Worm (Caenorhabditis elegans) whole organism, L1 larva: Measurements from ENCODE around the gene smc-5.

ENCODE experiments used
- C34B4.2 ChIP-seq: sonication (generic microtip); optimal IDR thresholded peaks from 2 replicates; lab custom pipeline; 2017; ENCODE audit warnings: mild to moderate bottlenecking, missing genetic modification characterization, missing compliant biosample characterization
- F16B12.6 ChIP-seq: fragments of 150-350 bp; optimal IDR thresholded peaks from 2 replicates; lab custom pipeline; 2014; ENCODE audit warnings: missing biosample characterization, missing genetic modification characterization
- ama-1 ChIP-seq: fragments of 150-350 bp; optimal IDR thresholded peaks from 2 replicates; lab custom pipeline; 2014
- blmp-1 ChIP-seq: fragments of 150-350 bp; optimal IDR thresholded peaks from 2 replicates; lab custom pipeline; 2014; ENCODE audit warnings: missing biosample characterization, missing genetic modification characterization
- ceh-82 ChIP-seq, 3 experiments: fragments of 150-350 bp in 1 of 3; sonication (generic microtip) in 2 of 3; optimal IDR thresholded peaks; 2 replicates each; lab custom pipeline; 2014 to 2017; ENCODE audit warnings: missing biosample characterization in 3 of 3, missing genetic modification characterization in 3 of 3
- ces-1 ChIP-seq: fragments of 150-350 bp; optimal IDR thresholded peaks from 2 replicates; lab custom pipeline; 2014; ENCODE audit warnings: missing biosample characterization, missing genetic modification reagents, missing genetic modification characterization
- dpl-1 ChIP-seq, 3 experiments: fragments of 150-350 bp in 2 of 3; sonication (generic microtip) in 1 of 3; optimal IDR thresholded peaks; 2 replicates each; lab custom pipeline; 2014 to 2017; ENCODE audit warnings: missing biosample characterization in 3 of 3, missing genetic modification characterization in 3 of 3, missing genetic modification reagents in 3 of 3
- efl-1 ChIP-seq, 4 experiments: fragments of 150-350 bp; optimal IDR thresholded peaks in 3 of 4; peaks in 1 of 4; 1 replicate in 1 of 4; 2 replicates in 3 of 4; lab custom pipeline; 2014; ENCODE audit warnings: missing biosample characterization in 2 of 4, missing genetic modification characterization in 2 of 4, missing genetic modification reagents in 2 of 4
- efl-3 ChIP-seq: fragments of 200-800 bp; sonication (Bioruptor generic); optimal IDR thresholded peaks from 2 replicates; lab custom pipeline; 2018; ENCODE audit warnings: mild to moderate bottlenecking, missing genetic modification characterization, missing compliant biosample characterization
- egl-27 ChIP-seq, 2 experiments: fragments of 150-350 bp in 1 of 2; sonication (generic microtip); optimal IDR thresholded peaks; 3 replicates each; lab custom pipeline; 2017 to 2018; ENCODE audit warnings: missing biosample characterization in 2 of 2, missing genetic modification characterization in 2 of 2, missing genetic modification reagents in 2 of 2
- elt-2 ChIP-seq: sonication (generic microtip); optimal IDR thresholded peaks from 2 replicates; lab custom pipeline; 2016; ENCODE audit warnings: missing genetic modification characterization, mild to moderate bottlenecking, inconsistent platforms, missing compliant biosample characterization, missing genetic modification reagents
- fkh-10 ChIP-seq: sonication (generic microtip); optimal IDR thresholded peaks from 2 replicates; lab custom pipeline; 2017; ENCODE audit warnings: missing biosample characterization, missing genetic modification reagents, missing genetic modification characterization
- fkh-4 ChIP-seq: sonication (generic microtip); optimal IDR thresholded peaks from 2 replicates; lab custom pipeline; 2016; ENCODE audit warnings: missing compliant biosample characterization, missing genetic modification characterization, borderline replicate concordance
- grh-1 ChIP-seq: fragments of 200-800 bp; sonication (Bioruptor generic); IDR thresholded peaks from 2 replicates; pipeline ENCODE4 v1.3.6; 2022; ENCODE audit warnings: missing genetic modification reagents, missing genetic modification characterization, missing compliant biosample characterization
- hlh-4 ChIP-seq: sonication (generic microtip); optimal IDR thresholded peaks from 2 replicates; lab custom pipeline; 2016; ENCODE audit warnings: mild to moderate bottlenecking, missing genetic modification characterization, missing compliant biosample characterization
- hpl-2 ChIP-seq: fragments of 150-350 bp; optimal IDR thresholded peaks from 2 replicates; lab custom pipeline; 2014; ENCODE audit warnings: missing biosample characterization, missing genetic modification reagents, missing genetic modification characterization
- irx-1 ChIP-seq: sonication (generic microtip); optimal IDR thresholded peaks from 2 replicates; lab custom pipeline; 2016; ENCODE audit warnings: missing genetic modification characterization, missing compliant biosample characterization
- isw-1 ChIP-seq: fragments of 200-800 bp; sonication (Bioruptor generic); IDR thresholded peaks from 2 replicates; pipeline ENCODE4 v1.3.6; 2022; ENCODE audit warnings: missing genetic modification characterization, missing compliant biosample characterization
- lin-14 ChIP-seq: fragments of 200-800 bp; sonication (Bioruptor generic); optimal IDR thresholded peaks from 2 replicates; lab custom pipeline; 2018; ENCODE audit warnings: mild to moderate bottlenecking, missing genetic modification characterization, moderate library complexity, missing compliant biosample characterization
- lin-35 ChIP-seq, 2 experiments: fragments of 150-350 bp; optimal IDR thresholded peaks; 2 replicates each; lab custom pipeline; 2014; ENCODE audit warnings: missing biosample characterization in 2 of 2, missing genetic modification characterization in 2 of 2, missing genetic modification reagents in 2 of 2
- lir-3 ChIP-seq: sonication (generic microtip); optimal IDR thresholded peaks from 2 replicates; lab custom pipeline; 2016; ENCODE audit warnings: mild to moderate bottlenecking, missing genetic modification characterization, moderate library complexity, missing compliant biosample characterization; ENCODE audit not compliant: poor library complexity
- lsy-2 ChIP-seq, 2 experiments: fragments of 150-350 bp; optimal IDR thresholded peaks; 2 replicates each; lab custom pipeline; 2014; ENCODE audit warnings: missing biosample characterization in 2 of 2, missing genetic modification characterization in 2 of 2
- mab-9 ChIP-seq: fragments of 200-800 bp; sonication (Bioruptor generic); IDR thresholded peaks from 2 replicates; pipeline ENCODE4 v1.3.6; 2022; ENCODE audit warnings: missing genetic modification reagents, missing genetic modification characterization, missing compliant biosample characterization
- mdl-1 ChIP-seq, 2 experiments: fragments of 150-350 bp; optimal IDR thresholded peaks; 2 replicates each; lab custom pipeline; 2014 to 2017; ENCODE audit warnings: missing biosample characterization in 2 of 2, missing genetic modification characterization in 2 of 2, inconsistent platforms in 1 of 2
- mep-1 ChIP-seq: fragments of 150-350 bp; optimal IDR thresholded peaks from 2 replicates; lab custom pipeline; 2014; ENCODE audit warnings: missing biosample characterization, missing genetic modification characterization
- nhr-20 ChIP-seq: sonication (generic microtip); optimal IDR thresholded peaks from 2 replicates; lab custom pipeline; 2016; ENCODE audit warnings: mild to moderate bottlenecking, missing genetic modification characterization, missing compliant biosample characterization
- nhr-71 ChIP-seq: sonication (generic microtip); optimal IDR thresholded peaks from 2 replicates; lab custom pipeline; 2016; ENCODE audit warnings: mild to moderate bottlenecking, missing genetic modification characterization, moderate library complexity, missing compliant biosample characterization
- nhr-85 ChIP-seq: sonication (generic microtip); peaks from one replicate; lab custom pipeline; 2016; ENCODE audit warnings: missing genetic modification characterization, inconsistent platforms, missing compliant biosample characterization
- nhr-90 ChIP-seq: sonication (generic microtip); optimal IDR thresholded peaks from 2 replicates; lab custom pipeline; 2016; ENCODE audit warnings: mild to moderate bottlenecking, missing genetic modification characterization, missing compliant biosample characterization; ENCODE audit not compliant: poor library complexity
- rnt-1 ChIP-seq: sonication (generic microtip); optimal IDR thresholded peaks from 2 replicates; lab custom pipeline; 2016; ENCODE audit warnings: mild to moderate bottlenecking, missing genetic modification characterization, moderate library complexity, missing compliant biosample characterization
- skn-1 ChIP-seq: fragments of 150-350 bp; optimal IDR thresholded peaks from 2 replicates; lab custom pipeline; 2014; ENCODE audit warnings: missing biosample characterization, missing genetic modification characterization
- snpc-4 ChIP-seq: fragments of 150-350 bp; optimal IDR thresholded peaks from 2 replicates; lab custom pipeline; 2014; ENCODE audit warnings: missing biosample characterization, missing genetic modification characterization
- snu-23 ChIP-seq: sonication (generic microtip); optimal IDR thresholded peaks from 2 replicates; lab custom pipeline; 2016; ENCODE audit warnings: missing genetic modification characterization, missing compliant biosample characterization
- sup-37 ChIP-seq: fragments of 200-800 bp; sonication (Bioruptor generic); optimal IDR thresholded peaks from 2 replicates; lab custom pipeline; 2018; ENCODE audit warnings: mild to moderate bottlenecking, missing genetic modification characterization, missing compliant biosample characterization
- swsn-7 ChIP-seq: sonication (generic microtip); optimal IDR thresholded peaks from 2 replicates; lab custom pipeline; 2016; ENCODE audit warnings: missing genetic modification characterization, missing compliant biosample characterization
- tbx-2 ChIP-seq: sonication (generic microtip); optimal IDR thresholded peaks from 2 replicates; lab custom pipeline; 2016; ENCODE audit warnings: missing genetic modification characterization, missing compliant biosample characterization
- unc-130 ChIP-seq: fragments of 150-350 bp; optimal IDR thresholded peaks from 2 replicates; lab custom pipeline; 2017; ENCODE audit warnings: missing biosample characterization, missing genetic modification characterization, inconsistent platforms
- unc-86 ChIP-seq: sonication (generic microtip); optimal IDR thresholded peaks from 2 replicates; lab custom pipeline; 2016; ENCODE audit warnings: missing genetic modification characterization, missing compliant biosample characterization
- xbp-1 ChIP-seq: sonication (generic microtip); optimal IDR thresholded peaks from 2 replicates; lab custom pipeline; 2016; ENCODE audit warnings: missing genetic modification characterization, missing compliant biosample characterization
- zag-1 ChIP-seq: fragments of 150-350 bp; optimal IDR thresholded peaks from 2 replicates; lab custom pipeline; 2014; ENCODE audit warnings: missing biosample characterization, missing genetic modification characterization
- ztf-11 ChIP-seq, 2 experiments: sonication (generic microtip); optimal IDR thresholded peaks; 2 replicates each; lab custom pipeline; 2016 to 2017; ENCODE audit warnings: missing genetic modification characterization in 2 of 2, missing biosample characterization in 1 of 2, missing compliant biosample characterization in 1 of 2

The smc-5 gene

DNA sequence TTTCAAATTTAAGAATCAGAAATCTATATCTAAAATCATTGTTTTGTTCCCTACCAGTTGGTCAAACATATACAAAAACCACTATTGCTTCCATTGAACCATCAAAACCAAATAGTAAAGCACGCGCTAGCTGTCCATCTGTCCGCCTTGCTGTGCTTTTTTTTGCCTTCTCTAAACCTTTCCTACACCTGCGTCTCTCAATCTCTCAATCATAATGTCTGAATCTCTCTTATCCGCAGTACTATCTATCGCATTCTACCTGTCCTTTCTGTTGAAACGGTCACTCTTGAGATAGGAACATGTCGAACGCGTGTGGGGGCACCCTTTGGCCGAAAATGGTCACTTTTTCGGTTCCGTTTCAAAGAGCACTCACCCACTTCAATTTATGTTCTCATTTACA lies 14.6 kb upstream of the smc-5 start:
- peak; percentile 57 for TF ChIP-seq nhr-85 (tag; lab: Kevin White, UChicago)
- TF ChIP-seq C34B4.2 = no peak
- no peak for TF ChIP-seq dpl-1 (GFP tag; optimal IDR thresholded peaks at IDR 0.05; lab: Kevin White, UChicago)
- TF ChIP-seq F16B12.6 = no peak
- no peak for TF ChIP-seq mab-9 (GFP tag; lab: Robert Waterston, UW)
- TF ChIP-seq fkh-10 = no peak
- TF ChIP-seq ces-1 (GFP tag; lab: Kevin White, UChicago) = no peak
- TF ChIP-seq rnt-1 (tag; lab: Kevin White, UChicago) = peak; percentile 38
- peak in 1 of 2 experiments; percentile 6 for TF ChIP-seq mdl-1 (tag; optimal IDR thresholded peaks at IDR 0.05; lab: Kevin White, UChicago)
- TF ChIP-seq skn-1 (tag; lab: Kevin White, UChicago) = peak; percentile 15
- no peak for TF ChIP-seq xbp-1 (tag; lab: Kevin White, UChicago)
- TF ChIP-seq ceh-82 (tag; optimal IDR thresholded peaks at IDR 0.05; lab: Kevin White, UChicago) = no peak
- no peak for TF ChIP-seq unc-130 (tag; lab: Kevin White, UChicago)
- TF ChIP-seq egl-27 (tag; optimal IDR thresholded peaks at IDR 0.05; lab: Kevin White, UChicago) = no peak
- peak in 1 of 2 experiments; percentile 29 for TF ChIP-seq lsy-2 (tag; optimal IDR thresholded peaks at IDR 0.05; lab: Kevin White, UChicago)
- peak; percentile 29 for TF ChIP-seq blmp-1 (tag; lab: Kevin White, UChicago)
- no peak for TF ChIP-seq hpl-2
- TF ChIP-seq grh-1 = no peak
- peak; percentile 59 for TF ChIP-seq lin-14
- TF ChIP-seq fkh-4 (tag; lab: Kevin White, UChicago) = no peak
- peak; percentile 12 to 14 for TF ChIP-seq lin-35 (GFP tag; optimal IDR thresholded peaks at IDR 0.05; lab: Kevin White, UChicago)
- no peak for TF ChIP-seq efl-3 (GFP tag; lab: Kevin White, UChicago)
- TF ChIP-seq mep-1 = peak; percentile 44
- no peak for TF ChIP-seq nhr-90 (tag; lab: Kevin White, UChicago)
- TF ChIP-seq efl-1 (optimal IDR thresholded peaks at IDR 0.05; lab: Kevin White, UChicago) = peak; percentile 16 to 51
- peak; percentile 10 to 86 for TF ChIP-seq efl-1 (GFP tag; optimal IDR thresholded peaks at IDR 0.05 in 1 of 2; lab: Kevin White, UChicago)
- TF ChIP-seq ama-1 (lab: Kevin White, UChicago) = no peak
- no peak for TF ChIP-seq unc-86
- no peak for TF ChIP-seq zag-1 (tag; lab: Kevin White, UChicago)
- no peak for TF ChIP-seq snpc-4 (tag; lab: Kevin White, UChicago)
- peak; percentile 37 for TF ChIP-seq snu-23 (GFP tag; lab: Kevin White, UChicago)
- no peak for TF ChIP-seq irx-1 (tag; lab: Kevin White, UChicago)
- no peak for TF ChIP-seq isw-1 (GFP tag; lab: Robert Waterston, UW)

DNA sequence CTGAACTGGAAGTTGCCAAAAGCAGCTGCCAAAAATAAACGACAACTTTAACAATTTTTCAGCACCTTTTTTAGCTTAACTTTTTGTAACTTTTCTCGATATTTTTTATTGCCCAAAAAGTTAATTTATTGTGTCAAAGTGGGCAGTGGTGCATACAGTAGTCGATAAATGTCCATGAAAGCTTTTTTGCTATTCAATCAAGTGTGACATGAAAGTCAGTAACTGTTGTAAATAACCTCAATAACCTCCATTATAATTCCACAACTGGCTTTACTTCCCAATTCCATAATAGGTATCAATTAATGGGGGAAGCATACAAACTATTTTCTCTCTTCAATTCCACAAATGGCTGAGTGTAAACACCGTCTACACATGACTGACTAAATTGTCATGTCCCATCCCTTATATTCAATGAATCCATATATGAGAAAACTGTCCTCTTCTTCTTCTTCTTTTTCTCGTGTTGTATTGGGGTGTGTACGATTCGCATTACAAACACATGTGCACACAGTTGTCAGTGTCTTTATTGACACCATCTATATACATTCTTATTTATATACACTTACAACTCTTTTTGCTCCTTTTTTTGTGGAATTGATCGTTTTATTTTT lies 13.6 kb upstream of the smc-5 start:
- TF ChIP-seq lin-14 (peak; percentile 59), lin-35 (GFP tag; optimal IDR thresholded peaks at IDR 0.05; lab: Kevin White, UChicago) (peak in 1 of 2 experiments; percentile 49), snu-23 (GFP tag; lab: Kevin White, UChicago) (peak; percentile 39), nhr-71 (peak; percentile 23), efl-3 (GFP tag; lab: Kevin White, UChicago) (no peak), efl-1 (optimal IDR thresholded peaks at IDR 0.05; lab: Kevin White, UChicago) (no peak), efl-1 (GFP tag; optimal IDR thresholded peaks at IDR 0.05 in 1 of 2; lab: Kevin White, UChicago) (peak in 1 of 2 experiments; percentile 80), nhr-85 (tag; lab: Kevin White, UChicago) (peak; percentile 71), lir-3 (tag; lab: Kevin White, UChicago) (peak; percentile 5), unc-130 (tag; lab: Kevin White, UChicago) (no peak), blmp-1 (tag; lab: Kevin White, UChicago) (peak; percentile 12), skn-1 (tag; lab: Kevin White, UChicago) (no peak), mep-1 (peak; percentile 4), snpc-4 (tag; lab: Kevin White, UChicago) (no peak)

DNA sequence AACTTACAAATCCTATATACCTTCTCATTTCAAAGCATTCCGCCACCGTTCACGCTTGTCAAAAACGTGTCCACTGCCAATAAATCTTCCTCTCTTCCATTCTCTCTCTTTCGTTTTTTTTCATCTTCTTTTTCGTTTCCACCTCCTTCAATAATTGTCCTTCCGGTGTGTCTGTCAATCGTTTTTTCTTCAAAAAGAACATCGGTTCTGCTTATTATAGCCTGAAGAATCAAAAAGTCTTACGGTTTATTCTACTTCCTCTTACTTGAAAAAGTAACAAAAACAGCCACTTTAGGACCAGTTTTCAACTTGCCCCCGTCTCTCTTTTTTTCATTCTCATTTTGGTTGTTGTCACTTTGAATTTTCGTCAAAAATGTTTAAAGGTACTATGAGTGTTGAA lies 12.7 kb upstream of the smc-5 start:
- TF ChIP-seq nhr-85 (tag; lab: Kevin White, UChicago) (peak; percentile 77), lin-14 (peak; percentile 43), lin-35 (GFP tag; optimal IDR thresholded peaks at IDR 0.05; lab: Kevin White, UChicago) (peak in 1 of 2 experiments; percentile 15), ztf-11 (tag; optimal IDR thresholded peaks at IDR 0.05; lab: Kevin White, UChicago) (no peak), lsy-2 (tag; optimal IDR thresholded peaks at IDR 0.05; lab: Kevin White, UChicago) (peak in 1 of 2 experiments; percentile 15), nhr-90 (tag; lab: Kevin White, UChicago) (peak; percentile 10), snu-23 (GFP tag; lab: Kevin White, UChicago) (no peak), xbp-1 (tag; lab: Kevin White, UChicago) (no peak), grh-1 (peak; percentile 48), mep-1 (peak; percentile 16), swsn-7 (no peak), nhr-20 (peak; percentile 38), blmp-1 (tag; lab: Kevin White, UChicago) (peak; percentile 42), tbx-2 (peak; percentile 34), hlh-4 (tag; lab: Kevin White, UChicago) (no peak), sup-37 (no peak), elt-2 (tag; lab: Kevin White, UChicago) (no peak)
